Worm (Caenorhabditis elegans) whole organism, early embryonic: ENCODE measurements around the gene Y38H6C.21.
"Not testable (repeated sequence)": the region's sequence is repeated elsewhere in the genome, so short reads cannot be mapped to it uniquely, and the experiment has no call there.

Experiments used
- B0310.2 ChIP-seq: sonication (generic microtip); optimal IDR thresholded peaks from 2 replicates; lab custom pipeline; 2016; ENCODE audit warnings: mild to moderate bottlenecking, missing genetic modification characterization, missing compliant biosample characterization
- F13C5.2 ChIP-seq: sonication (generic microtip); optimal IDR thresholded peaks from 2 replicates; lab custom pipeline; 2017; ENCODE audit warnings: mild to moderate bottlenecking, missing genetic modification characterization, inconsistent platforms, missing compliant biosample characterization
- aly-1 ChIP-seq: sonication (generic microtip); optimal IDR thresholded peaks from 2 replicates; lab custom pipeline; 2016; ENCODE audit warnings: missing genetic modification characterization, missing compliant biosample characterization
- ama-1 ChIP-seq: fragments of 150-350 bp; optimal IDR thresholded peaks from 2 replicates; lab custom pipeline; 2014
- ceh-13 ChIP-seq: fragments of 200-800 bp; sonication (Bioruptor generic); optimal IDR thresholded peaks from 2 replicates; lab custom pipeline; 2018; ENCODE audit warnings: mild to moderate bottlenecking, missing genetic modification characterization, missing compliant biosample characterization
- ceh-36 ChIP-seq: sonication (generic microtip); optimal IDR thresholded peaks from 2 replicates; lab custom pipeline; 2016; ENCODE audit warnings: missing genetic modification characterization, inconsistent platforms, missing compliant biosample characterization
- ets-7 ChIP-seq: sonication (generic microtip); optimal IDR thresholded peaks from 2 replicates; lab custom pipeline; 2016; ENCODE audit warnings: missing genotype, missing genetic modification characterization, missing compliant biosample characterization
- flt-1 ChIP-seq: fragments of 200-800 bp; sonication (Bioruptor generic); IDR thresholded peaks from 2 replicates; pipeline ENCODE4 v1.3.6; 2022; ENCODE audit warnings: missing genetic modification characterization, missing compliant biosample characterization
- hmbx-1 ChIP-seq: sonication (generic microtip); optimal IDR thresholded peaks from 2 replicates; lab custom pipeline; 2016; ENCODE audit warnings: mild to moderate bottlenecking, missing genetic modification characterization, missing compliant biosample characterization
- hmg-4 ChIP-seq: fragments of 200-800 bp; sonication (Bioruptor generic); optimal IDR thresholded peaks from 2 replicates; lab custom pipeline; 2018; ENCODE audit warnings: mild to moderate bottlenecking, missing genetic modification characterization, missing compliant biosample characterization
- hnd-1 ChIP-seq: sonication (generic microtip); optimal IDR thresholded peaks from 2 replicates; lab custom pipeline; 2016; ENCODE audit warnings: missing genetic modification characterization, missing compliant biosample characterization
- pes-1 ChIP-seq: fragments of 200-800 bp; sonication (Bioruptor generic); IDR thresholded peaks from 2 replicates; pipeline ENCODE4 v1.3.6; 2022; ENCODE audit warnings: missing genetic modification reagents, missing genetic modification characterization, missing compliant biosample characterization
- scrt-1 ChIP-seq: fragments of 200-800 bp; sonication (Bioruptor generic); IDR thresholded peaks from 2 replicates; pipeline ENCODE4 v1.3.6; 2022; ENCODE audit warnings: missing genetic modification characterization, missing compliant biosample characterization
- sea-1 ChIP-seq: fragments of 200-800 bp; sonication (Bioruptor generic); conservative IDR thresholded peaks from 2 replicates; pipeline ENCODE4 v1.3.6; 2022; ENCODE audit warnings: missing genetic modification characterization, missing compliant biosample characterization
- tbx-11 ChIP-seq: fragments of 200-800 bp; sonication (Bioruptor generic); IDR thresholded peaks from 2 replicates; pipeline ENCODE4 v1.3.6; 2022; ENCODE audit warnings: missing genetic modification characterization, missing compliant biosample characterization
- tbx-37 ChIP-seq: fragments of 200-800 bp; sonication (Bioruptor generic); conservative IDR thresholded peaks from 2 replicates; pipeline ENCODE4 v1.3.6; 2022; ENCODE audit warnings: missing genetic modification reagents, missing genetic modification characterization, missing compliant biosample characterization
- tra-4 ChIP-seq: sonication (generic microtip); optimal IDR thresholded peaks from 2 replicates; lab custom pipeline; 2017; ENCODE audit warnings: missing genetic modification characterization, missing compliant biosample characterization

Y38H6C.21 gene

DNA sequence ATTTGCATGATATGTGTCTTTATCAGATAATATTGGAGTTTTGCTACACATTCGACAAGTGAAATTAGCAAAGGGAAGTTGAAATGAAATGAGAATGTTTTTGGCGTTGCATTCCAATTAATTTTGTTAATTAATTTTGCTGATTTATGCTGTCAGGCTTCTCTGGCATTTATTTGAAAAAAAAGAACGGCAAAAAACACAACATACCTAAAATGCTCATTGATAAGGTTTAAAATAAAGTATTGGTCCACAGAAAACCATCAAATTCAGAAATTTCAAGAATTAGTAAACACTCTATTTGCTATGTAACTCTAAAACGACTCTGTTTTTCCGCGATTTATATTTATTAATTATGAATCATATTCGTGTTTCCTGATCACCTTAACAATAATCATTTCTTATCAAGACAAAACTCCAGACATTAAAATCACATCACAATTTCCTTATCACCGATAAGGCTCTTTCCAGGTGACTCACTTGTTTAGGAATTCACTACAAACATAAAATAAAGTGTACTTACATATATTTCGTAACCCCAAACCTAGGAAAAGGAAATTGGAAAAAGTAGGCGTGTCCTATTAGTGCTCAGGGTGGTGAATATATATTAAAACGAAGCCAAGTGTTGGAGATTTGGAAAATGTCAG lies 29.1 kb downstream of the Y38H6C.21 start, which contains the start of the genes srh-166 and Y38H6C.24:
Gene srh-166 (minus strand): TSS at position 51 of the 644 bp plus-strand sequence.
Gene Y38H6C.24 (plus strand): TSS at position 620 of the 644 bp plus-strand sequence.
- no peak for TF ChIP-seq sea-1
- no peak for TF ChIP-seq F13C5.2 (tag; lab: Kevin White, UChicago)
- TF ChIP-seq hnd-1 (tag; lab: Kevin White, UChicago), result no peak
- no peak for TF ChIP-seq hmg-4
- TF ChIP-seq scrt-1, result no peak

- TF ChIP-seq tbx-37 (GFP tag; lab: Robert Waterston, UW), result no peak
- no peak for TF ChIP-seq ceh-13 (GFP tag; lab: Kevin White, UChicago)
- no peak for TF ChIP-seq pes-1 (GFP tag; lab: Robert Waterston, UW)
- no peak for TF ChIP-seq hnd-1 (tag; lab: Kevin White, UChicago)
- TF ChIP-seq hmg-4, result no peak
- no peak for TF ChIP-seq ama-1 (lab: Kevin White, UChicago)
- no peak for TF ChIP-seq ets-7 (tag; lab: Kevin White, UChicago)
- TF ChIP-seq B0310.2 (tag; lab: Kevin White, UChicago), result no peak
Observed at ce11 chrV:20522219-20522618, 32.8 kb downstream of the Y38H6C.21 start, which contains the start of the genes Y38H6C.9 and fbxa-150. Gene Y38H6C.9 (minus strand): TSS chrV:20522270. Gene fbxa-150 (plus strand): TSS chrV:20522598.

- TF ChIP-seq ama-1 (lab: Kevin White, UChicago), result no peak
- TF ChIP-seq hmbx-1 (tag; lab: Kevin White, UChicago), result no peak
- TF ChIP-seq F13C5.2 (tag; lab: Kevin White, UChicago), result no peak
- no peak for TF ChIP-seq B0310.2 (tag; lab: Kevin White, UChicago)
- no peak for TF ChIP-seq tbx-11 (GFP tag; lab: Robert Waterston, UW)
- no peak for TF ChIP-seq ceh-13 (GFP tag; lab: Kevin White, UChicago)
- no peak for TF ChIP-seq hmg-4
- no peak for TF ChIP-seq aly-1 (tag; lab: Kevin White, UChicago)
- no peak for TF ChIP-seq sea-1
Observed at ce11 chrV:20518927-20519326, 36.1 kb downstream of the Y38H6C.21 start, which contains the start of gene Y38H6C.25. Gene Y38H6C.25 (plus strand): TSS chrV:20519227.

ce11 chrV:20517005-20517404 lies 38.1 kb downstream of the Y38H6C.21 start:
- TF ChIP-seq sea-1 (no peak), hnd-1 (tag; lab: Kevin White, UChicago) (no peak), tra-4 (tag; lab: Kevin White, UChicago) (no peak), F13C5.2 (tag; lab: Kevin White, UChicago) (no peak), pes-1 (GFP tag; lab: Robert Waterston, UW) (no peak), ceh-13 (GFP tag; lab: Kevin White, UChicago) (no peak), ama-1 (lab: Kevin White, UChicago) (no peak), tbx-11 (GFP tag; lab: Robert Waterston, UW) (no peak)

DNA sequence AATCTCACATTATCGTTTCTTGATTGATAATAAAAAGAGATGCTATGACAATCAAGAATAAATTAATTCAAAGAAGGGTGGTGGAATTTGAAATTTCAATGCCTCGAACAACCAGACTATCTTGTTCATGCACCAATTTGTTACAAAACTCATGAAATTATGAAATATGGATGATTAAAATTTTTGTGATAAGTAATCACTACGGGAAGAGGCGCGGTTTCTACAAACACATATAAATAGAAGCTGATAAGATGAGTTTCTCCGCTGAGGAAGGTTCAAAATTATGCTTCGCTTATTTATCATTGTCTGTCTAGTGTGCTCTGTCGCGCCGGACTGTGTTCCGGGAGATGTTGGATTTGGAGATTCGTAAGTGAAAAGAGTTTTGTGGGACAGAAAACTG lies 40.6 kb downstream of the Y38H6C.21 start:
- TF ChIP-seq hnd-1 (tag; lab: Kevin White, UChicago) (no peak), ceh-13 (GFP tag; lab: Kevin White, UChicago) (no peak), ama-1 (lab: Kevin White, UChicago) (no peak), flt-1 (GFP tag; lab: Robert Waterston, UW) (no peak), F13C5.2 (tag; lab: Kevin White, UChicago) (no peak), ceh-36 (tag; lab: Kevin White, UChicago) (no peak), aly-1 (tag; lab: Kevin White, UChicago) (no peak), hmbx-1 (tag; lab: Kevin White, UChicago) (no peak), sea-1 (no peak), tbx-37 (GFP tag; lab: Robert Waterston, UW) (no peak)

DNA sequence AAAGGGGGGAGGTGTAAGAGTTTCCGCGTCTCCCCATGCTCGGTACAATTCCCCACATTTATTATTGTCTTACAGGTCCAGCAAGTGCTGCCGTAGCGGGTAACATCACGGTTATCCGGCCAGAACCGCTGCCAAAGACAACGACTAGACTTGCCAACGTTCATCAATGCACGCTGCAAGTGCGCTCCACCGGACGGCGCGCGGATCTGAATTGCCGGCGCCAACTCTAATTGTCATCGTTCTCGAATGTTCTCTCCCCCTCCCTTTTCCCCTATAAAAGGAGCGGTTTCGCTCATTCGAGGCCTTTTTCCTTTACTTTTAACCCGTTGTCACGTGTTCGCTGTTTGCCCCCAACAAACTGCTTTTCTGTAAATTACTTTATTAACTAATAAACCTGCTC lies 41.4 kb downstream of the Y38H6C.21 start, which contains the start of gene Y38H6C.8:
Gene Y38H6C.8 (plus strand): TSS at position 301 of the 400 bp plus-strand sequence.
- TF ChIP-seq tbx-11 (GFP tag; lab: Robert Waterston, UW); flt-1 (GFP tag; lab: Robert Waterston, UW); tra-4 (tag; lab: Kevin White, UChicago): not testable (repeated sequence)

ce11 chrV:20509427-20509826 lies 45.6 kb downstream of the Y38H6C.21 start:
- TF ChIP-seq B0310.2 (tag; lab: Kevin White, UChicago), result no peak
- no peak for TF ChIP-seq tra-4 (tag; lab: Kevin White, UChicago)
- TF ChIP-seq flt-1 (GFP tag; lab: Robert Waterston, UW), result no peak
- TF ChIP-seq ceh-36 (tag; lab: Kevin White, UChicago), result no peak
- no peak for TF ChIP-seq ceh-13 (GFP tag; lab: Kevin White, UChicago)
- no peak for TF ChIP-seq hnd-1 (tag; lab: Kevin White, UChicago)
- no peak for TF ChIP-seq ets-7 (tag; lab: Kevin White, UChicago)
- TF ChIP-seq sea-1, result no peak
- TF ChIP-seq pes-1 (GFP tag; lab: Robert Waterston, UW), result no peak
- TF ChIP-seq tbx-11 (GFP tag; lab: Robert Waterston, UW), result no peak
- TF ChIP-seq tbx-37 (GFP tag; lab: Robert Waterston, UW), result no peak
- TF ChIP-seq ama-1 (lab: Kevin White, UChicago), result no peak
- no peak for TF ChIP-seq scrt-1
- no peak for TF ChIP-seq F13C5.2 (tag; lab: Kevin White, UChicago)
- TF ChIP-seq hmg-4, result no peak
- TF ChIP-seq hmbx-1 (tag; lab: Kevin White, UChicago), result no peak
- no peak for TF ChIP-seq aly-1 (tag; lab: Kevin White, UChicago)
